Worm (Caenorhabditis elegans) whole organism, L4 larva: ENCODE measurements around the gene lips-5.

ENCODE experiments used
- Y48G9A.11 ChIP-seq: fragments of 200-800 bp; sonication (Bioruptor generic); IDR thresholded peaks from 2 replicates; pipeline ENCODE4 v1.3.6; 2022; ENCODE audit warnings: missing genetic modification reagents, missing genetic modification characterization, missing compliant biosample characterization
- ama-1 ChIP-seq: fragments of 150-350 bp; optimal IDR thresholded peaks from 2 replicates; lab custom pipeline; 2014; ENCODE audit warnings: inconsistent platforms, mixed read lengths
- dmd-8 ChIP-seq: fragments of 200-800 bp; sonication (Bioruptor generic); IDR thresholded peaks from 2 replicates; pipeline ENCODE4 v1.3.6; 2022; ENCODE audit warnings: missing genetic modification characterization, missing compliant biosample characterization
- lin-13 ChIP-seq: fragments of 150-350 bp; optimal IDR thresholded peaks from 2 replicates; lab custom pipeline; 2014; ENCODE audit warnings: missing biosample characterization, missing genetic modification reagents, missing genetic modification characterization
- lin-15B ChIP-seq: fragments of 150-350 bp; sonication (generic microtip); optimal IDR thresholded peaks from 3 replicates; lab custom pipeline; 2014; ENCODE audit warnings: missing biosample characterization, missing genetic modification characterization
- lin-38 ChIP-seq: fragments of 200-800 bp; sonication (Bioruptor generic); IDR thresholded peaks from 2 replicates; pipeline ENCODE4 v1.3.6; 2022; ENCODE audit warnings: missing genetic modification reagents, missing genetic modification characterization, missing compliant biosample characterization
- mxl-3 ChIP-seq: fragments of 200-800 bp; sonication (Bioruptor generic); optimal IDR thresholded peaks from 2 replicates; lab custom pipeline; 2018; ENCODE audit warnings: mild to moderate bottlenecking, missing genetic modification characterization, missing compliant biosample characterization
- nhr-102 ChIP-seq: sonication (generic microtip); optimal IDR thresholded peaks from 2 replicates; lab custom pipeline; 2016; ENCODE audit warnings: mild to moderate bottlenecking, missing genetic modification characterization, moderate library complexity, missing compliant biosample characterization
- pqm-1 ChIP-seq: sonication (generic microtip); optimal IDR thresholded peaks from 2 replicates; lab custom pipeline; 2017; ENCODE audit warnings: missing biosample characterization, missing genetic modification characterization
- skn-1 ChIP-seq: fragments of 150-350 bp; optimal IDR thresholded peaks from 2 replicates; lab custom pipeline; 2014; ENCODE audit warnings: missing biosample characterization, missing genetic modification characterization
- snpc-4 ChIP-seq: fragments of 150-350 bp; optimal IDR thresholded peaks from 2 replicates; lab custom pipeline; 2014; ENCODE audit warnings: missing biosample characterization, missing genetic modification characterization
- unc-39 ChIP-seq: sonication (generic microtip); optimal IDR thresholded peaks from 2 replicates; lab custom pipeline; 2017; ENCODE audit warnings: missing biosample characterization, missing genetic modification characterization
- ztf-11 ChIP-seq: fragments of 150-350 bp; optimal IDR thresholded peaks from 2 replicates; lab custom pipeline; 2014; ENCODE audit warnings: missing biosample characterization, missing genetic modification characterization

- TF ChIP-seq snpc-4 (tag; lab: Kevin White, UChicago), result no peak
- no peak for TF ChIP-seq ztf-11 (tag; lab: Kevin White, UChicago)
- TF ChIP-seq unc-39 (tag; lab: Kevin White, UChicago), result no peak
- TF ChIP-seq lin-13 (GFP tag; lab: Kevin White, UChicago), result peak; percentile 44
- TF ChIP-seq ama-1 (lab: Kevin White, UChicago), result peak; percentile 82
- no peak for TF ChIP-seq mxl-3 (GFP tag; lab: Kevin White, UChicago)
- TF ChIP-seq Y48G9A.11 (GFP tag; lab: Robert Waterston, UW), result peak; percentile 64
- TF ChIP-seq lin-38 (GFP tag; lab: Robert Waterston, UW), result peak; percentile 47
- TF ChIP-seq skn-1 (tag; lab: Kevin White, UChicago), result no peak
- no peak for TF ChIP-seq lin-15B (tag; lab: Kevin White, UChicago)
- TF ChIP-seq pqm-1 (tag; lab: Kevin White, UChicago), result no peak
- TF ChIP-seq dmd-8 (GFP tag; lab: Robert Waterston, UW), result no peak
- TF ChIP-seq nhr-102, result no peak
Measured at ce11 chrIV:11820067-11820913, 46.7 kb upstream of the lips-5 start.
